Worm (Caenorhabditis elegans) whole organism, late embryonic: Measurements from ENCODE around the gene sdz-35.
"Not testable (repeated sequence)": the region's sequence is repeated elsewhere in the genome, so short reads cannot be mapped to it uniquely, and the experiment has no call there.

Source experiments
- C38D4.7 ChIP-seq: fragments of 200-800 bp; sonication (Bioruptor generic); optimal IDR thresholded peaks from 2 replicates; lab custom pipeline; 2018; ENCODE audit warnings: mild to moderate bottlenecking, missing genetic modification characterization, moderate library complexity, missing compliant biosample characterization
- F13H6.1 ChIP-seq: sonication (generic microtip); optimal IDR thresholded peaks from 2 replicates; lab custom pipeline; 2016; ENCODE audit warnings: missing genetic modification characterization, missing compliant biosample characterization
- K09A11.1 ChIP-seq: sonication (generic microtip); optimal IDR thresholded peaks from 2 replicates; lab custom pipeline; 2017; ENCODE audit warnings: antibody characterized with exemption, mild to moderate bottlenecking, missing genetic modification characterization, missing compliant biosample characterization; ENCODE audit not compliant: insufficient read depth
- ahr-1 ChIP-seq: sonication (generic microtip); optimal IDR thresholded peaks from 2 replicates; lab custom pipeline; 2016; ENCODE audit warnings: missing genetic modification characterization, missing compliant biosample characterization
- ceh-18 ChIP-seq: sonication (generic microtip); optimal IDR thresholded peaks from 2 replicates; lab custom pipeline; 2016; ENCODE audit warnings: missing genetic modification characterization, missing compliant biosample characterization
- ceh-2 ChIP-seq: sonication (generic microtip); optimal IDR thresholded peaks from 2 replicates; lab custom pipeline; 2016; ENCODE audit warnings: missing genotype, missing genetic modification characterization, missing compliant biosample characterization
- ceh-22 ChIP-seq: sonication (generic microtip); optimal IDR thresholded peaks from 2 replicates; lab custom pipeline; 2017; ENCODE audit warnings: missing biosample characterization, missing genetic modification characterization
- ceh-24 ChIP-seq: sonication (generic microtip); optimal IDR thresholded peaks from 2 replicates; lab custom pipeline; 2016; ENCODE audit warnings: mild to moderate bottlenecking, missing genetic modification characterization, missing compliant biosample characterization
- ceh-31 ChIP-seq: sonication (generic microtip); optimal IDR thresholded peaks from 2 replicates; lab custom pipeline; 2016; ENCODE audit warnings: missing genetic modification characterization, missing compliant biosample characterization
- ceh-45 ChIP-seq: fragments of 200-800 bp; sonication (Bioruptor generic); IDR thresholded peaks from 2 replicates; pipeline ENCODE4 v1.3.6; 2022; ENCODE audit warnings: missing genetic modification reagents, missing genetic modification characterization, missing compliant biosample characterization
- ceh-6 ChIP-seq: fragments of 200-800 bp; sonication (Bioruptor generic); optimal IDR thresholded peaks from 2 replicates; lab custom pipeline; 2018; ENCODE audit warnings: mild to moderate bottlenecking, missing genetic modification characterization, missing compliant biosample characterization
- ceh-9 ChIP-seq: sonication (generic microtip); optimal IDR thresholded peaks from 2 replicates; lab custom pipeline; 2016; ENCODE audit warnings: mild to moderate bottlenecking, missing genetic modification characterization, inconsistent platforms, missing compliant biosample characterization
- dve-1 ChIP-seq: sonication (generic microtip); optimal IDR thresholded peaks from 2 replicates; lab custom pipeline; 2017; ENCODE audit warnings: antibody characterized with exemption, mild to moderate bottlenecking, missing genetic modification characterization, missing compliant biosample characterization
- ets-4 ChIP-seq: sonication (generic microtip); optimal IDR thresholded peaks from 2 replicates; lab custom pipeline; 2016; ENCODE audit warnings: missing genetic modification characterization, missing compliant biosample characterization
- eyg-1 ChIP-seq: sonication (generic microtip); optimal IDR thresholded peaks from 2 replicates; lab custom pipeline; 2016; ENCODE audit warnings: missing genotype, missing genetic modification characterization, missing compliant biosample characterization
- fax-1 ChIP-seq: sonication (generic microtip); optimal IDR thresholded peaks from 2 replicates; lab custom pipeline; 2016; ENCODE audit warnings: missing genotype, missing genetic modification characterization, missing compliant biosample characterization
- fkh-6 ChIP-seq: sonication (generic microtip); optimal IDR thresholded peaks from 2 replicates; lab custom pipeline; 2016; ENCODE audit warnings: missing genetic modification characterization, missing compliant biosample characterization
- hlh-13 ChIP-seq: fragments of 200-800 bp; sonication (Bioruptor generic); optimal IDR thresholded peaks from 2 replicates; lab custom pipeline; 2018; ENCODE audit warnings: mild to moderate bottlenecking, missing genetic modification characterization, missing compliant biosample characterization
- hlh-15 ChIP-seq: sonication (generic microtip); optimal IDR thresholded peaks from 2 replicates; lab custom pipeline; 2016; ENCODE audit warnings: missing genetic modification characterization, missing compliant biosample characterization
- hlh-30 ChIP-seq: sonication (generic microtip); optimal IDR thresholded peaks from 2 replicates; lab custom pipeline; 2017; ENCODE audit warnings: antibody characterized with exemption, missing genetic modification characterization, missing compliant biosample characterization; ENCODE audit not compliant: insufficient read depth
- lim-6 ChIP-seq: sonication (generic microtip); optimal IDR thresholded peaks from 2 replicates; lab custom pipeline; 2016; ENCODE audit warnings: missing genetic modification characterization, missing compliant biosample characterization
- madf-2 ChIP-seq: sonication (generic microtip); optimal IDR thresholded peaks from 2 replicates; lab custom pipeline; 2017; ENCODE audit warnings: missing genetic modification characterization, missing compliant biosample characterization
- nfya-1 ChIP-seq: sonication (generic microtip); optimal IDR thresholded peaks from 2 replicates; lab custom pipeline; 2017; ENCODE audit warnings: missing genetic modification characterization, mild to moderate bottlenecking, missing compliant biosample characterization, antibody characterized with exemption, moderate library complexity
- nhr-11 ChIP-seq: fragments of 150-350 bp; optimal IDR thresholded peaks from 2 replicates; lab custom pipeline; 2014; ENCODE audit warnings: missing biosample characterization, missing genetic modification characterization
- nhr-232 ChIP-seq: sonication (generic microtip); optimal IDR thresholded peaks from 2 replicates; lab custom pipeline; 2016; ENCODE audit warnings: missing genetic modification characterization, missing compliant biosample characterization
- odd-2 ChIP-seq: sonication (generic microtip); optimal IDR thresholded peaks from 2 replicates; lab custom pipeline; 2017; ENCODE audit warnings: antibody characterized with exemption, mild to moderate bottlenecking, missing genetic modification characterization, missing compliant biosample characterization
- pat-9 ChIP-seq: fragments of 200-800 bp; sonication (Bioruptor generic); optimal IDR thresholded peaks from 2 replicates; lab custom pipeline; 2018; ENCODE audit warnings: mild to moderate bottlenecking, missing genetic modification characterization, moderate library complexity, missing compliant biosample characterization
- pax-1 ChIP-seq: fragments of 150-350 bp; optimal IDR thresholded peaks from 2 replicates; lab custom pipeline; 2014; ENCODE audit warnings: missing biosample characterization, missing genetic modification characterization
- pha-4 ChIP-seq: fragments of 150-350 bp; optimal IDR thresholded peaks from 2 replicates; lab custom pipeline; 2018; ENCODE audit warnings: missing biosample characterization, missing genetic modification reagents, missing genetic modification characterization
- pros-1 ChIP-seq: fragments of 150-350 bp; optimal IDR thresholded peaks from 2 replicates; lab custom pipeline; 2014; ENCODE audit warnings: missing biosample characterization, missing genetic modification reagents, missing genetic modification characterization
- sdc-2 ChIP-seq: sonication (generic microtip); optimal IDR thresholded peaks from 2 replicates; lab custom pipeline; 2016; ENCODE audit warnings: missing genotype, missing genetic modification characterization, missing compliant biosample characterization
- sox-4 ChIP-seq: sonication (generic microtip); optimal IDR thresholded peaks from 2 replicates; lab custom pipeline; 2017; ENCODE audit warnings: mild to moderate bottlenecking, missing genetic modification characterization, inconsistent platforms, missing compliant biosample characterization
- syd-9 ChIP-seq: sonication (generic microtip); optimal IDR thresholded peaks from 2 replicates; lab custom pipeline; 2016; ENCODE audit warnings: mild to moderate bottlenecking, missing genetic modification characterization, moderate library complexity, missing compliant biosample characterization
- tbx-2 ChIP-seq: sonication (generic microtip); optimal IDR thresholded peaks from 2 replicates; lab custom pipeline; 2016; ENCODE audit warnings: missing genetic modification characterization, missing compliant biosample characterization
- unc-3 ChIP-seq, 2 experiments: fragments of 200-800 bp in 1 of 2; sonication (Bioruptor generic) in 1 of 2; sonication (generic microtip) in 1 of 2; conservative IDR thresholded peaks in 1 of 2; optimal IDR thresholded peaks in 1 of 2; 2 replicates each; pipeline versions ENCODE4 v1.3.6 to Lab custom; 2016 to 2022; ENCODE audit warnings: missing compliant biosample characterization in 2 of 2, missing genetic modification characterization in 2 of 2, missing genetic modification reagents in 1 of 2
- unc-42 ChIP-seq: sonication (generic microtip); optimal IDR thresholded peaks from 2 replicates; lab custom pipeline; 2016; ENCODE audit warnings: missing genotype, missing genetic modification characterization, missing compliant biosample characterization
- unc-55 ChIP-seq: sonication (generic microtip); optimal IDR thresholded peaks from 2 replicates; lab custom pipeline; 2017; ENCODE audit warnings: missing biosample characterization, missing genetic modification reagents, missing genetic modification characterization
- unc-86 ChIP-seq: sonication (generic microtip); optimal IDR thresholded peaks from 2 replicates; lab custom pipeline; 2016; ENCODE audit warnings: missing genetic modification characterization, missing compliant biosample characterization
- zip-5 ChIP-seq: sonication (generic microtip); optimal IDR thresholded peaks from 2 replicates; lab custom pipeline; 2016; ENCODE audit warnings: missing genetic modification characterization, missing compliant biosample characterization

sdz-35 gene

ce11 chrII:3189038-3189437 is 19.5 kb downstream of the sdz-35 start, which contains the start of gene Y27F2A.11:
TSS of gene Y27F2A.11 (plus strand) at chrII:3189338.
- not testable (repeated sequence) for TF ChIP-seq pros-1 (tag; lab: Kevin White, UChicago); ets-4; zip-5 (tag; lab: Kevin White, UChicago)

- no peak for TF ChIP-seq dve-1 (tag; lab: Kevin White, UChicago)
These were observed 22.7 kb downstream of the sdz-35 start for ce11 chrII:3185848-3186247.

- TF ChIP-seq hlh-30; tbx-2 (tag; lab: Kevin White, UChicago); unc-86: not testable (repeated sequence)
- TF ChIP-seq, all 69 proteins: peak for 0; not testable (repeated sequence) for 69
These were observed 23.7 kb downstream of the sdz-35 start, which contains the start of gene sri-78 for ce11 chrII:3184858-3185257. TSS of gene sri-78 (plus strand) at chrII:3185158.

ce11 chrII:3183300-3183840 is 25.2 kb downstream of the sdz-35 start, which contains the start of the genes Y27F2A.6 and Y27F2A.8:
TSS of gene Y27F2A.6 (minus strand) at chrII:3183400.
TSS of gene Y27F2A.8 (plus strand) at chrII:3183790.
- not testable (repeated sequence) for TF ChIP-seq hlh-15 (tag; lab: Kevin White, UChicago); hlh-13 (GFP tag; lab: Kevin White, UChicago); ceh-24

- TF ChIP-seq eyg-1, unc-42, ceh-31 (tag; lab: Kevin White, UChicago): not testable (repeated sequence)
These were observed 30.9 kb downstream of the sdz-35 start, which contains the start of gene sri-40 for ce11 chrII:3177663-3178062. TSS of gene sri-40 (plus strand) at chrII:3177963.

ce11 chrII:3172176-3172575 is 36.4 kb downstream of the sdz-35 start, which contains the start of gene Y27F2A.10:
TSS of gene Y27F2A.10 (minus strand) at chrII:3172276.
- TF ChIP-seq ceh-45 (GFP tag; lab: Robert Waterston, UW) (no peak), C38D4.7 (GFP tag; lab: Kevin White, UChicago) (no peak), pha-4 (tag; lab: Kevin White, UChicago) (no peak), unc-3 (GFP tag; conservative IDR thresholded peaks at IDR 0.05; lab: Robert Waterston, UW) (no peak), unc-3 (tag; optimal IDR thresholded peaks at IDR 0.05; lab: Kevin White, UChicago) (no peak), ahr-1 (tag; lab: Kevin White, UChicago) (no peak), nfya-1 (tag; lab: Kevin White, UChicago) (no peak), syd-9 (tag; lab: Kevin White, UChicago) (no peak), ceh-2 (tag; lab: Kevin White, UChicago) (no peak), ceh-6 (no peak), ceh-22 (tag; lab: Kevin White, UChicago) (no peak), ets-4 (no peak), unc-55 (GFP tag; lab: Kevin White, UChicago) (no peak), lim-6 (no peak), odd-2 (tag; lab: Kevin White, UChicago) (no peak), nhr-11 (tag; lab: Kevin White, UChicago) (no peak), eyg-1 (tag; lab: Kevin White, UChicago) (no peak), fkh-6 (no peak)
- TF ChIP-seq, all 69 proteins: peak for 0

- no peak for TF ChIP-seq ceh-31 (tag; lab: Kevin White, UChicago)
- no peak for TF ChIP-seq fkh-6
- no peak for TF ChIP-seq sdc-2
- no peak for TF ChIP-seq madf-2 (tag; lab: Kevin White, UChicago)
- no peak for TF ChIP-seq K09A11.1
- no peak for TF ChIP-seq hlh-15 (tag; lab: Kevin White, UChicago)
- TF ChIP-seq sox-4 = no peak
- TF ChIP-seq ceh-9 = no peak
- no peak for TF ChIP-seq pat-9 (tag; lab: Kevin White, UChicago)
- TF ChIP-seq dve-1 (tag; lab: Kevin White, UChicago) = no peak
- no peak for TF ChIP-seq ceh-18 (tag; lab: Kevin White, UChicago)
- TF ChIP-seq pax-1 (tag; lab: Kevin White, UChicago) = no peak
- no peak for TF ChIP-seq ceh-22 (tag; lab: Kevin White, UChicago)
- no peak for TF ChIP-seq nhr-232 (tag; lab: Kevin White, UChicago)
- TF ChIP-seq F13H6.1 (tag; lab: Kevin White, UChicago) = no peak
- no peak for TF ChIP-seq zip-5 (tag; lab: Kevin White, UChicago)
- TF ChIP-seq fax-1 = no peak
These were observed 38.5 kb downstream of the sdz-35 start, which contains the start of gene fbxc-55 for ce11 chrII:3170089-3170488. TSS of gene fbxc-55 (minus strand) at chrII:3170189.
